Worm (Caenorhabditis elegans) whole organism, dauer: ENCODE results near the gene nck-1.

Experiments used
- unc-62 ChIP-seq: sonication (generic microtip); optimal IDR thresholded peaks from 2 replicates; lab custom pipeline; 2017; ENCODE audit warnings: missing biosample characterization, missing genetic modification reagents, missing genetic modification characterization

nck-1 gene

DNA sequence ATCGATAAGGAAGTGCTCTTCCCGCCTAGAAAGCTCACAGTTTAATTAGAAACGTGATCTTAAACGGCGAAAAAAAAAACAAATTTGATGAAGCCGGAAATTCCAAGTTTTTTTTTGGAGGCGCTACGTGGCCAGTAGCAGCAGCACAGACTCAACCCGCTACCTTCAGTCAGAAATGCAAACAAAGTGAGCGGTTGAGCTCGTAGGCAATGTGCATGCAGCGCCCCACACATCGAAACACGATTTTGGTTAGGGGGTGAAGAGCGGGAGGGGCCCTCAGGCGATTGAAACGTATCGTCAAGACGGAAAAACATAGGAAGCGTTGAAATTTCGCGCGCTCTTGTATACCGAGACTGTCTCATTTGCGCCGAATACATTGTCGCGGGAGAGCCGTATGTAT lies 2.0 kb downstream of the nck-1 start:
- TF ChIP-seq unc-62 (GFP tag; lab: Kevin White, UChicago), result no peak

DNA sequence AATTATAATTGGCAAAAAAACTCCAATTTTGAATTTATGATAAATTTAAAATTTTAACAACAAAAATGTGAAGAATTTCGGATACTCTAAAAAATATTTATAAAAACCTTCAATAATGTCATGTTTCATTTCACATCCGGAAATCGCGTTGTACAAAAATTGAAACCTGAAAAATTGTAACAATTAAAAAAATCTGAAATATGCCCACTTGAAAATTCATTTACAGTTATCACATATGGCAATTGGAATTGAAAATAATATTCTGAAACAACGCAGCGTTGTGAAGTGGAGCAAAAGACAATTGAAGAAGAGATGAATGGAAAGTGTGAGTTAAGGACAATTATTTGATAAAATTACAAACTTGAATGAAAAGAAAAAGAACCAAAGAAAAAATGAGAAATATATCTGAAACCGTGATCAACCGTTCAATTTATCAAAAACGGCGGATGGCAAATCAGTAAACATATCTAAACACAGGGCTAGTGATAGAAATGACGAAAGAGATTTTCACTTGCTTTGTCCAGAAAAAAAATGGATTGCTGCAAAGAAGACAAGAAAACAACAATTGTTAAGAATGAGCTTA lies 4.7 kb downstream of the nck-1 start:
- TF ChIP-seq unc-62 (GFP tag; lab: Kevin White, UChicago), result no peak

DNA sequence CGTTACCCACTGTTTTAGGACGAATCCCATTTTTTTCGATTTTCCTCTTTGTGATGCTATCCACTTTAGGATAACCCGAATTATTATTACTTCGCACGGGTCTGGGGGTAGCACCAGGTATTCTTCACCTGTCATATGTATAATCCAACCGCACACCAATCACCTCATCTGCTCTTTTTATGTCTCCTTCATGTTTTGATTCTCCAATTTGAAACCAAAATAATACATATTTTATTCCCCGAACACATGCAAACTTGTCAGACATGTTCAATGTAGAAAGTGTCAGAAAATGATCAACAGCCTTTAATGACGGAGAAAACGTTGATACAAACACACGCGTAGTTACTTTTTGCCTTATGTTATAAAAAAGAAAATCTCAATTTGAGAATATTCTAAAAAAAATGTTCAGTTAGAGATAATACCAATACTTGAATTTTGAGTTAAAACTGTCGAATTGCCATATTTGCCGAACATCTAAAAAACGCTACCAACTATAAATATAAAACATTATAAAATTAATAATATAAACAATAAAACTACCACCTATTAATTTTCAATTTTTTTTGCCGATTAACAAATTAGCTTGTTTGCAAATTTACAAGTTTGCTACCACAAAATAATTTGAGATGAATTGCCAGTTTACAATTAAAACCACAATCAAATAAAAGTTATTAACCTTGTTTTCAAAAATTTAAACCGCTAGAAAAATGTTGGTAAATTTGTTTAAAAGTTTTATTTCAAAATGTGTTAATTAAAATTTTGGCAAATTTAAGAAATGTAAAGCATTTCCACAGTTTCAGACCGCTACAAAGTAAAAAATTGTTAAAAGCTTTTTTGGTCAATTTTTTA lies 5.4 kb downstream of the nck-1 start:
- TF ChIP-seq unc-62 (GFP tag; lab: Kevin White, UChicago), result no peak

DNA sequence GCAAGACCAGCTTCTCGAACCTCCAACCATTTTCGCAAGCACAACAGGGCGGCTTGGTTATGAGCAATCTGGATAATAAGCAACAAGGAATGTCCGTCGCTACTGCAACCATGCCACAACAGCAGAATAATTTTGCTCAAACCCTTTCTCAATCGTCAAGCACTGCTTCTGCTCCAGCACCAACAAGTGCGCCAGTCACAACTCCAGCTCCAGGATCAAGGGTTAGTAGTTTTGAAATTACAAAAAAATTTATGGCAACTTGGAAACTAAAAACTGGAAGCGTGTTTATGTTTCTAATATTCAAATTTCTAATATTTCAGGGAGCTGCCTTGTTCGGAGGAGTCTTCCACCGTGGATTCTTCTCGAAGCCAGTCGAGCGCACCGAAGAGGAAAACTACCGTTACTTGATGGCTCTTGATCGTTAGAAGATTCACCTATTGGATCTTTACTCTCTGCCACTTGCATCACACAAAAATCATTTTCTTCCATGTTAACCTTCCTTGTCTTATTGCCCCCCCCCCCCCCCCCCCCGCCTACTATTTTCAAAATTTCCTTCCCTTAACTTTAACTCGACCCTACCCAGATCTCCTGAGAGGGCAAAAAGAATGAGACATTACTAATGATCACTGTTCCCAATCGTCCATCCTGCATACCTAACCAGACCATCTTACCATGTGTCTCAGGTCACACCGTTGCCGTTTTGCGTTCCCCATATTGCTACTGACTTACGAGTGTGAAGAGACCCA lies 6.3 kb downstream of the nck-1 start:
- TF ChIP-seq unc-62 (GFP tag; lab: Kevin White, UChicago), result no peak

DNA sequence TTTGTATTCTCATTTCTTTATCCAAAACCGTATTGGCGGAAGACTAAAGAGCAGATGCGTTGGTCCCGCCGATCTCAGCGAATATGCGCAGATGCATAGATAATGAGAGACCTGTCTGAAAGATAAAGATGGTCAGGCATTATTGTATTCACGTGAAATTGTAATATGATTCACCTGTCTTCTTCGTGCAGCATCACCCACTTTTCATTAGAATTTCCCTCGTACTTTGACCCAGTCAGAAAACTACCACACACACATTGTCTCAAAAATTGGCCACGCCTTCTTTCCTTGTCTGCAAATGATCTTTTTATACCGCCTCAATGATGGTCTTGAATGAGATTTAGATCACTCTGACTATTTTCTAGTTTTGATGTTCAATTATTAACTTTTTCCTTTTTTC lies 7.2 kb downstream of the nck-1 start:
- TF ChIP-seq unc-62 (GFP tag; lab: Kevin White, UChicago), result no peak

DNA sequence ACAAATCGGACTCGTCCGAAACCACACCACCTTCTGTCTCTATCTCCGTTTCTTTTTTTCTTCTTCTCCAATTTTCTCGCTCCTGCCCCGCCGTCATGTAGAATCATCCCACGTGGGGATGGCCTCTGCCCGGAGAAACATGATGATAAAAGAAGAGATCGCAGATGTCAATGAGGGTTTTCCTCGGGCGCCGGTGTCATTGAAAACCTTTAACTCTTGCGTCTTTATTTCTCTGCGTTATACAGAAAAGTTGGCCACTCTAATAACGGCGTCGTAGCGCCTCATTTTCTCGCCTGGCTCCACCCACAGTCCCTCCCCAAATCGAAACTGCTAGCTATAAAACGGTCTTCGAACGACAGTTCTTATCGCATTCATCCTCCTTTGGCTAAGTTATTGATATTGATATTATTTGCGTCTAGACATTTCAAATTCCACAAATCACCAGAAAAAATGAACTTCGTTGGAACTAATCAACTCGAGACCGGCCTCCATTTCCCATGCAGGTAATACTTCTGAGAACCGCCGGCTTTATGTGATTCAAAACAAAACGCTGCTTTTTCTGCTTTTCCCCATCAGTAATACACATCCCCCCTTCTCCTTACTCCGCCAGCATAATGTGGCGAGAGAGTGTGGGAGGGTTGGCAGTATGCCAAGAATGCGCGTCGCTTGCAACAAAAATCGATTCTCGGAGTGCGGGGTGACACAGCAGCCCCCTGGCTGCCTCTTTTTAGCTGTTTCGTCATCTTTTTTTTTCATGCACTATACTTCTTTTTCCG lies 8.0 kb downstream of the nck-1 start:
- TF ChIP-seq unc-62 (GFP tag; lab: Kevin White, UChicago), result no peak

DNA sequence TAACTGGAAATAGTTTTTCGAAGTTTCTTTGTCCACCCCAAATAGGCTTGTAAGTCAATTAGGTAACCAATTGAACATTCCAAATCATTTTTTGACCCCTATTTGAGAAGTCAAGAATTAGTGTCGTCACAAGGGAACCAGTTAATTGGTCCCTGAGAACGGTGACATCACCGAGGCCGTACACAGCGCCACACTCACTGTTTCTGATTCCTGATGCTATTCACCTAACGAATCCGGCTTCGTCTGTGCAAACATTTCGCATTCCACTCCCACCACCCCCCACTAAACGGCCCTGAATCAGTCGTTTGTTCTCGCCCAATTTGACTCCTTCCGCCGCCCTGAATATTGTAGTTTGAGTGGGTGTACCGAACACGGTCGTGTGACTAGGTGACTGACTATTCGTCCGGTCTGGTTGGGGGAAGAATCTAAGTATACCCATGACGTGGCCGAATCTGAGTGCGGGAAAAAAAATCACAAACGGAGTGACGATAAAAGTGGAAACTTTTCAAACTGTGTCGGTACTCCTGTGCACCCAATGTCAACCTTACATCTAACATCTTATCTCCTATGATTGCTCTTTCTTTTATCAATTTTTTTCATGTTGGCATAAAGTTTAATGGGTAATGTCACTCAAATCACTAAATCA lies 9.0 kb downstream of the nck-1 start:
- TF ChIP-seq unc-62 (GFP tag; lab: Kevin White, UChicago), result no peak

DNA sequence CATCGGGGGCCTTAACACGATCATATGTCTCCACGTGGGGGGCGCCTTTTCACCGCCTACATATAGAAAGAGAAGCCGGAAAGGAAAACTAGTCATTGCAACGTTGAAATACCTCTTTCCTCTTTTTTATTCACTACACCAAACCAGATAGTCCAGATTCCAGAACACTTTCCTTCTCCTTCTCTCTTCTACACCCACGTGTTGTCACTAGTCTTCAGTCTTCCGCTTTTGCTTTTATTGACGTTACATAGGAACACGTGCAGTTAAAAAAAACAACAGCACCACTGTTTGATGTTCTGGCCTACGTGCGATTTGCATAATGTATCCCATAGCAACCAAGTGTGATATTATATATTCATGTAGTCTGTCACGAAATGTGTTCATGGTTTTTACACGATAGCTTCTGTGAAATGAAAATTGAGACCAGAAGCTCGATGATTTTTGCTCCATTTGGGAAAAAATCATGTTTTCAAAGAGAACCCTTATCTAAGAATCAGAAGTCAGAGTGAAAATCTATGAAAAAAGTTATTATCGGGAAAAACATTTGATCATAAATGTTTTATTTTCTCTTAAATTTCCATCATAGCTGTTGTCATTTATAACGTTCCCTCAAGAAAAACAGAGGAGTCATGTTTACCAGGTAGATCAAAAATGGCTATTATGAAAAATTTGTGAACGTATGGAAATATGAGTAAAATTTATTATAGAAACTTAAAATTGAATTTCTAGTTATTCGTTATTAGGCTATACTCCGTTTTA lies 9.8 kb downstream of the nck-1 start:
- TF ChIP-seq unc-62 (GFP tag; lab: Kevin White, UChicago), result no peak

DNA sequence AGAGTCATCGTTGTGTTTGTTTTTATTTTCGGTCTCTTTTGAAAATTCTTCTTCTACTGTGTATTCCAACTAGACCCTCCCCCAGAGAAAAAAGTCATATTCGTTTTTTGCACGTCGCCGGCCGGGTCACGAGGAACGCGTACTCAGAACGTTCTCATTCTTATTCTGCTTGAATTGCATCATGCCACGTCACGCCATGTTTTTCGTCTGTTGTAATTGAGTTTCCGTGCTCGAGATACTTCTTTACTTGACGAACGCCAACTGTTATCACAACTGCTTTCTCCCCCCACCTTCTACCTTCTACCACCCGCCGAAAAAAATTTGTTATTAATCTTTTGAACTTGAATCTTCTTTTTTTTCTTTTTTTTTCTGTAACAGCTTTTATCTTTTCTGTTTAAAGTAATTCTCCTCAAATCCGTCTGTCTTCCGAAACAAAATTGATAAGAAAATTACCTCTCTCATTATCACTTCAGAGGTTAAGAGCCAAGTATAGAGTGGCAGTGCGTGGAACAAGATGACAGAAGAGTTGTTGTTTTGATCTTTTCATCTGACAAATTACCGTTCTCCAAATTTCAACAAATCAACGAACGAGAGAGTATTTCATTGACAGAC lies 10.5 kb downstream of the nck-1 start:
- no peak for TF ChIP-seq unc-62 (GFP tag; lab: Kevin White, UChicago)

DNA sequence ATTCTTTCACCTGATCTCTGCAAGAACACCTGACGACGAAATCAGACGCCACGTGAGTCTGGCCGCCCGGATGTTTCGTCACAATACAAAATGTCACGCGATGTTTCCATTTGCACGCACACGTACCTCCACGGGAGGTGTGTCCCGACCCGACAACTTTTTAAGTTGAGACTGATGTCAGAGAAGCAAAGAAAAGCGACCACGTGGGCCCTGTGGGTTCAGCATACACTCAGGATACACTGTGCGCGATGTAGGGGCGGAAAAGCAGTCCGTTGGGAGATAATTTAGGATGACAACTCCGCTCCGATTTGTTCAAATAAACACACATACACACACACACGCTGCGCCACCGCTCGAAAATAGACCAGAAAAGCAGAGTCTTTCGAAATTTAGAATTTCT lies 11.0 kb downstream of the nck-1 start:
- TF ChIP-seq unc-62 (GFP tag; lab: Kevin White, UChicago), result no peak

DNA sequence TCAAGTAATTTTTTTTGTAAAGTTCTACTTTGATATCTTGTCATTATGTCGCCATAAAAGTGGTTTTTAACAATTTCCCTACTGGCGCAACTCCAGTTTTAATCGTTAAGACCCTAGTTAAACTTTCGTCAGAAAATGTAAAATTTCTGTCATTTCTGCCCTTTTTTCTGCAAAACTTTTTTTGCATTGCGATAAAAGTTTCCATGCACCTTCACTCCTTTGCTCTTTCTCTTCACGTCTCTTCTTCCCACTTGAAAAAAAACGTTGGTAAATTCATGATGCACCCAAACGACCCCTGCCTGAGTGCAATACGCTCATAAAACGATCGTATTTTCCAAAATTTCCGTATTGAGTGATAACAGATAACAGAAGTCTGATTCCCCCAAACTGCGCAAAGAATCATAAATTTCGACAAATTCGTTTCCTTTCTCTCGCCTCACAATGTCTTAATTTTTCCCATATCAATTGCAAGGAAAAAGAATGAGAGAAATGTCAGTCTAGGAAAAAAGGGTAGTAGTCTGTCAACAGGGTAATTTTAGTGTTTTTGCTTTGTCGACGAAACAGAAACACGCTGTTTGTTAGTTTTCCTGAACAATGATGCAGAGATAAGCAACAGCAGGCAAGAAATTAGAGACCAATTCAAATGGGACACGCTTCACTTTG lies 12.4 kb downstream of the nck-1 start:
- TF ChIP-seq unc-62 (GFP tag; lab: Kevin White, UChicago), result no peak

DNA sequence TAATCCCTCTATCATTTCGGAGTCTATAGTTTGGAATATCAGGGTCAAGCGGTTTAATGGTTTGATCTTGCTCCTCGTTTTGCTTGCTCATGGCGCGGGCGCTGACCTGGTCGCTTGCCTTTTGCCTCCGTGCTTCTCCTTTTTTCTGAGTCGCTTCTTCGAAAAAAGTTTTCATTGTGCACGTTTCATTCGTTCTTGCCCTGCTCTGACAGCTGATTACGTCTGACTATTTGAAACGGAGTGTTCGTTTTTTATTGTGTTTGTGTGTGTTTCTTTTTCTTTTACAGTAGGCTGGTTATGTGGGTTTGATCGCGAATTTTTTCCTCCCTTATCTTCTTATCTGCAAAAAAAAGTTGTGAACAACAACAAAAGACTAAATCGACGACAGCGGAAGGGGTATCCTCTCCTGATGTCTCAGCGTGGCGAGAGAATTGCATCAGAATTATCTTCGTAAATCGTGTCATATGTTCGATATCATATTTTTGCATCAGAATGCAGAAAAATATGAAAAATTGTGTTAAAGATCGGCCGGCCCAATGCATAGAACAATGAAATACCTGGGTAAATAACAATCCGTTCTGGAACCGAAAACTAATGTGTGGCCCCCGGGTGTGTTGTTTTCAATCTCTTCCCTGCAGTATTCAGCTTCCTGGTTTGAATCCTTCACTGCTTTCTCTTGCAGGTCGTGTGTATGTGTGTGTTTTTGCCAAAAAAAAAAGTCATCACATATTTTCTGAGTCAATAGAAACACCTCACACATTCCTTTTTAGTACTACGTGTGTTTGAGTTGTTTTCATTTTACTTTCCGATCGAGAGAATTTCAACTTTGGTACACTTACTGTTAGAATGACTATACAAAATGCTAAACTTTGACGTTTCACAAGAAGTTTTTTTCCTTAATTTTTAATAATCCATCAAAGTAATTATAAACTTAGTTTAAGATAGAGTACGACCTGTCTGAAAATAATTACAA lies 13.4 kb downstream of the nck-1 start, which contains the start of gene ZK470.4:
Gene ZK470.4 (minus strand): TSS at position 175 of the 973 bp plus-strand sequence.
- TF ChIP-seq unc-62 (GFP tag; lab: Kevin White, UChicago), result no peak
